Fruit fly (Drosophila melanogaster): ENCODE measurements around the gene CG32432.

The CG32432 gene

dm6 chr3L:20915111-20915510 is 30.1 kb upstream of the CG32432 start:
- TF ChIP-seq Myc (optimal IDR thresholded peaks at IDR 0.05), result no peak
- TF ChIP-seq Dfd (GFP tag; optimal IDR thresholded peaks at IDR 0.05), result no peak
- TF ChIP-seq sage (GFP tag; optimal IDR thresholded peaks at IDR 0.05), result no peak

- TF ChIP-seq br (GFP tag; optimal IDR thresholded peaks at IDR 0.05) (no peak), psq (GFP tag; optimal IDR thresholded peaks at IDR 0.05) (no peak), dmrt93B (GFP tag; optimal IDR thresholded peaks at IDR 0.05) (no peak), dsf (GFP tag; optimal IDR thresholded peaks at IDR 0.05; ENCODE audit: borderline replicate concordance) (no peak), pan (optimal IDR thresholded peaks at IDR 0.05) (no peak), Rel (GFP tag; optimal IDR thresholded peaks at IDR 0.05) (no peak), Rel (tag; optimal IDR thresholded peaks at IDR 0.05) (no peak), Dif (GFP tag; optimal IDR thresholded peaks at IDR 0.05; ENCODE audit: partially characterized antibody) (no peak), woc (GFP tag; optimal IDR thresholded peaks at IDR 0.05) (no peak), foxo (GFP tag; optimal IDR thresholded peaks at IDR 0.05) (no peak), jim (GFP tag; optimal IDR thresholded peaks at IDR 0.05) (no peak), CG9705 (GFP tag; optimal IDR thresholded peaks at IDR 0.05) (no peak), Mio (GFP tag; optimal IDR thresholded peaks at IDR 0.05) (no peak), ey (GFP tag; optimal IDR thresholded peaks at IDR 0.05) (no peak), h (GFP tag; optimal IDR thresholded peaks at IDR 0.05) (no peak), usp (GFP tag; optimal IDR thresholded peaks at IDR 0.05) (no peak)
These were observed 29.4 kb upstream of the CG32432 start for dm6 chr3L:20914375-20914774.

- no peak for TF ChIP-seq Rel (GFP tag; optimal IDR thresholded peaks at IDR 0.05)
- TF ChIP-seq Rel (tag; optimal IDR thresholded peaks at IDR 0.05), result no peak
- TF ChIP-seq Sp1 (GFP tag; optimal IDR thresholded peaks at IDR 0.05), result no peak
- TF ChIP-seq HLH106 (tag; optimal IDR thresholded peaks at IDR 0.05), result no peak
- no peak for TF ChIP-seq br (GFP tag; optimal IDR thresholded peaks at IDR 0.05)
- TF ChIP-seq usp (GFP tag; optimal IDR thresholded peaks at IDR 0.05), result no peak
- no peak for TF ChIP-seq jim (GFP tag; optimal IDR thresholded peaks at IDR 0.05)
These were observed 22.0 kb upstream of the CG32432 start for dm6 chr3L:20906959-20907358.

dm6 chr3L:20905495-20905894 is 20.5 kb upstream of the CG32432 start, which contains the start of gene CG11458:
Gene CG11458, plus strand, starts transcription at chr3L:20905795.
- TF ChIP-seq CG9705 (GFP tag; optimal IDR thresholded peaks at IDR 0.05) (no peak), brk (GFP tag; optimal IDR thresholded peaks at IDR 0.05) (no peak), rgr (GFP tag; optimal IDR thresholded peaks at IDR 0.05) (no peak), OdsH (GFP tag; optimal IDR thresholded peaks at IDR 0.05) (no peak), sage (GFP tag; optimal IDR thresholded peaks at IDR 0.05) (no peak), Sp1 (GFP tag; optimal IDR thresholded peaks at IDR 0.05) (no peak), Dfd (GFP tag; optimal IDR thresholded peaks at IDR 0.05) (no peak), Hnf4 (GFP tag; optimal IDR thresholded peaks at IDR 0.05) (no peak), psq (GFP tag; optimal IDR thresholded peaks at IDR 0.05) (no peak), GATAd (GFP tag; optimal IDR thresholded peaks at IDR 0.05) (no peak), Vsx2 (GFP tag; optimal IDR thresholded peaks at IDR 0.05; ENCODE audit: partially characterized antibody) (no peak), jim (GFP tag; optimal IDR thresholded peaks at IDR 0.05) (no peak), dl (GFP tag; optimal IDR thresholded peaks at IDR 0.05; ENCODE audit: insufficient read depth in 1 of 2, partially characterized antibody in 2 of 2) (no peak), tai (GFP tag; optimal IDR thresholded peaks at IDR 0.05) (no peak), CG32264 (GFP tag; optimal IDR thresholded peaks at IDR 0.05) (no peak), pan (optimal IDR thresholded peaks at IDR 0.05) (no peak), Hr83 (GFP tag; optimal IDR thresholded peaks at IDR 0.05; ENCODE audit: poor library complexity, severe bottlenecking) (no peak), dmrt93B (GFP tag; optimal IDR thresholded peaks at IDR 0.05) (no peak), CrebA (GFP tag; optimal IDR thresholded peaks at IDR 0.05; ENCODE audit: borderline replicate concordance) (no peak)

dm6 chr3L:20900996-20901395 is 16.0 kb upstream of the CG32432 start:
- TF ChIP-seq Hr83 (GFP tag; optimal IDR thresholded peaks at IDR 0.05; ENCODE audit: poor library complexity, severe bottlenecking) (peak; percentile 38), HLH106 (tag; optimal IDR thresholded peaks at IDR 0.05) (no peak)
